Worm (Caenorhabditis elegans) whole organism, L3 larva: Measurements from ENCODE around the gene xpc-1.

Experiments used
- ceh-82 ChIP-seq: fragments of 150-350 bp; optimal IDR thresholded peaks from 2 replicates; lab custom pipeline; 2014; ENCODE audit warnings: missing biosample characterization, missing genetic modification characterization
- elt-3 ChIP-seq, 3 experiments: fragments of 150-350 bp in 1 of 3; sonication (generic microtip) in 2 of 3; optimal IDR thresholded peaks; 2 replicates in 2 of 3; 4 replicates in 1 of 3; lab custom pipeline; 2014 to 2017; ENCODE audit warnings: missing biosample characterization in 3 of 3, missing genetic modification characterization in 3 of 3
- tbx-2 ChIP-seq: sonication (generic microtip); optimal IDR thresholded peaks from 2 replicates; lab custom pipeline; 2016; ENCODE audit warnings: mild to moderate bottlenecking, missing genetic modification characterization, missing compliant biosample characterization

DNA sequence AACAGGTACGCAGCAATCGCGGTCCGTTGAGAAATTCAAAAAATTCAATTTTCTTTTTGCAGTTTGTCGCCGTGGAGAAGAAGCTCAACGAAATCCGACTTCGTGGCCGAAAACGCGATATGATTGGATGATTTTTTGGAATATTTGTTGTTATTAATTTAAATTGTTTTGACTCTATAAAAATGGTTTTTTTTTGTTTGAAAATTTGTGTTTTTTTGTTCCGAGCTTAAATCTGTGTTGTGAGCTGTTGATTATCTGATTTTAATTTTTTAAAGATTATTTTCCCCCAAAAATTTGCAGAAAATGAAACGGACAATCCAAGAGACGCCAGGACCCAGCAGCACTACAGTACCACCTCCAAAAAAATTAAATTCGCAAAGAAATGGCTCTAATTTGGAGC, 33.3 kb upstream of the xpc-1 start, which contains the start of gene tdpo-1:
- TF ChIP-seq elt-3 (tag; optimal IDR thresholded peaks at IDR 0.05; lab: Kevin White, UChicago) (no peak), ceh-82 (no peak), tbx-2 (tag; lab: Kevin White, UChicago) (no peak)
